Fruit fly (Drosophila melanogaster) whole organism, prepupa: ENCODE results near the gene CG3597.

ENCODE experiments used
- CG10669 ChIP-seq: fragments of 200-800 bp; sonication (Bioruptor generic); optimal IDR thresholded peaks from 3 replicates; lab custom pipeline; 2018; ENCODE audit warnings: missing biosample characterization, mild to moderate bottlenecking, missing genetic modification characterization, moderate library complexity
- CG11762 ChIP-seq: fragments of 200-800 bp; sonication (Bioruptor generic); optimal IDR thresholded peaks from 3 replicates; lab custom pipeline; 2016; ENCODE audit warnings: missing biosample characterization, missing genetic modification characterization; ENCODE audit not compliant: insufficient read depth
- CG11902 ChIP-seq: fragments of 200-800 bp; sonication (Bioruptor generic); optimal IDR thresholded peaks from 3 replicates; lab custom pipeline; 2016; ENCODE audit warnings: missing biosample characterization, missing genetic modification characterization
- CG15336 ChIP-seq: fragments of 200-800 bp; sonication (Bioruptor generic); IDR thresholded peaks from 2 replicates; pipeline ENCODE4 v1.3.6; 2022; ENCODE audit warnings: missing biosample characterization, missing genetic modification characterization
- CG1621 ChIP-seq: fragments of 200-800 bp; sonication (Bioruptor generic); optimal IDR thresholded peaks from 3 replicates; lab custom pipeline; 2018; ENCODE audit warnings: missing biosample characterization, mild to moderate bottlenecking, missing genetic modification characterization
- CG16779 ChIP-seq: fragments of 200-800 bp; sonication (Bioruptor generic); optimal IDR thresholded peaks from 3 replicates; lab custom pipeline; 2017; ENCODE audit warnings: missing biosample characterization, mild to moderate bottlenecking, missing genetic modification characterization
- CG3032 ChIP-seq: fragments of 200-800 bp; optimal IDR thresholded peaks from 2 replicates; lab custom pipeline; 2019; ENCODE audit warnings: missing biosample characterization, mild to moderate bottlenecking, missing genetic modification characterization, moderate library complexity
- CG31627 ChIP-seq: fragments of 200-800 bp; sonication (Bioruptor generic); optimal IDR thresholded peaks from 3 replicates; lab custom pipeline; 2016; ENCODE audit warnings: missing biosample characterization, missing genetic modification characterization
- CG34406 ChIP-seq: fragments of 200-800 bp; sonication (Bioruptor generic); optimal IDR thresholded peaks from 3 replicates; lab custom pipeline; 2016; ENCODE audit warnings: missing biosample characterization, missing genetic modification characterization
- CG3919 ChIP-seq: fragments of 200-800 bp; sonication (Bioruptor generic); optimal IDR thresholded peaks from 3 replicates; lab custom pipeline; 2016; ENCODE audit warnings: missing biosample characterization, missing genetic modification characterization
- CG4318 ChIP-seq: fragments of 200-800 bp; sonication (Bioruptor generic); optimal IDR thresholded peaks from 3 replicates; lab custom pipeline; 2017; ENCODE audit warnings: missing biosample characterization, mild to moderate bottlenecking, missing genetic modification characterization
- CG6163 ChIP-seq: fragments of 200-800 bp; sonication (Bioruptor generic); IDR thresholded peaks from 3 replicates; pipeline ENCODE4 v1.3.6; 2022; ENCODE audit warnings: missing biosample characterization, missing genetic modification characterization
- CG6792 ChIP-seq: fragments of 200-800 bp; sonication (Bioruptor generic); optimal IDR thresholded peaks from 3 replicates; lab custom pipeline; 2016; ENCODE audit warnings: missing biosample characterization, missing genetic modification characterization
- CG6808 ChIP-seq: fragments of 200-800 bp; sonication (Bioruptor generic); optimal IDR thresholded peaks from 3 replicates; lab custom pipeline; 2017; ENCODE audit warnings: missing biosample characterization, missing genetic modification characterization, mild to moderate bottlenecking, moderate library complexity, missing genetic modification reagents
- CG6854 ChIP-seq: fragments of 200-800 bp; sonication (Bioruptor generic); optimal IDR thresholded peaks from 2 replicates; lab custom pipeline; 2017; ENCODE audit warnings: missing biosample characterization, mild to moderate bottlenecking, missing genetic modification characterization
- CG8119 ChIP-seq: fragments of 200-800 bp; sonication (Bioruptor generic); IDR thresholded peaks from 3 replicates; pipeline ENCODE4 v1.3.6; 2022; ENCODE audit warnings: missing biosample characterization, missing genetic modification characterization
- CG8319 ChIP-seq: fragments of 200-800 bp; sonication (Bioruptor generic); optimal IDR thresholded peaks from 3 replicates; lab custom pipeline; 2016; ENCODE audit warnings: missing biosample characterization, missing genetic modification characterization
- CG8632 ChIP-seq: fragments of 200-800 bp; sonication (Bioruptor generic); optimal IDR thresholded peaks from 3 replicates; lab custom pipeline; 2016; ENCODE audit warnings: missing biosample characterization, missing genetic modification characterization
- CG9139 ChIP-seq: fragments of 200-800 bp; sonication (Bioruptor generic); optimal IDR thresholded peaks from 3 replicates; lab custom pipeline; 2017; ENCODE audit warnings: missing biosample characterization, mild to moderate bottlenecking, missing genetic modification characterization
- Eip75B ChIP-seq: fragments of 200-800 bp; sonication (Bioruptor generic); optimal IDR thresholded peaks from 3 replicates; lab custom pipeline; 2016; ENCODE audit warnings: missing biosample characterization, missing genetic modification characterization
- Eip78C ChIP-seq: fragments of 200-800 bp; sonication (Bioruptor generic); peaks from one replicate; lab custom pipeline; 2016; ENCODE audit warnings: missing biosample characterization, missing genetic modification characterization
- Ets21C ChIP-seq: fragments of 200-800 bp; sonication (Bioruptor generic); optimal IDR thresholded peaks from 3 replicates; lab custom pipeline; 2016; ENCODE audit warnings: missing biosample characterization, missing genetic modification characterization
- Ets96B ChIP-seq: fragments of 200-800 bp; optimal IDR thresholded peaks from 2 replicates; lab custom pipeline; 2019; ENCODE audit warnings: missing biosample characterization, mild to moderate bottlenecking, missing genetic modification characterization, moderate library complexity
- Gug ChIP-seq: fragments of 200-800 bp; sonication (Bioruptor generic); IDR thresholded peaks from 2 replicates; pipeline ENCODE4 v1.3.6; 2022; ENCODE audit warnings: missing biosample characterization, missing genetic modification characterization
- Hr38 ChIP-seq: sonication (Bioruptor generic); optimal IDR thresholded peaks from 2 replicates; lab custom pipeline; 2016; ENCODE audit warnings: missing biosample characterization, missing genetic modification characterization
- Hr39 ChIP-seq: fragments of 200-800 bp; sonication (Bioruptor generic); optimal IDR thresholded peaks from 2 replicates; lab custom pipeline; 2016; ENCODE audit warnings: missing biosample characterization, missing genetic modification characterization
- Lpt ChIP-seq: fragments of 200-800 bp; sonication (Bioruptor generic); optimal IDR thresholded peaks from 3 replicates; lab custom pipeline; 2016; ENCODE audit warnings: missing biosample characterization, missing genetic modification characterization
- Met ChIP-seq: fragments of 200-800 bp; sonication (Bioruptor generic); optimal IDR thresholded peaks from 3 replicates; lab custom pipeline; 2016; ENCODE audit warnings: missing biosample characterization, missing genetic modification characterization
- OdsH ChIP-seq: fragments of 200-800 bp; sonication (Bioruptor generic); optimal IDR thresholded peaks from 3 replicates; lab custom pipeline; 2016; ENCODE audit warnings: missing biosample characterization, missing genetic modification characterization
- Smox ChIP-seq: fragments of 200-800 bp; sonication (Bioruptor generic); optimal IDR thresholded peaks from 3 replicates; lab custom pipeline; 2016; ENCODE audit warnings: missing biosample characterization, missing genetic modification characterization
- Sox14 ChIP-seq: fragments of 200-800 bp; sonication (Bioruptor generic); optimal IDR thresholded peaks from 3 replicates; lab custom pipeline; 2016; ENCODE audit warnings: missing biosample characterization, missing genetic modification characterization
- achi ChIP-seq: fragments of 200-800 bp; sonication (Bioruptor generic); optimal IDR thresholded peaks from 3 replicates; lab custom pipeline; 2016; ENCODE audit warnings: missing biosample characterization, missing genetic modification characterization
- acj6 ChIP-seq: fragments of 200-800 bp; sonication (Bioruptor generic); optimal IDR thresholded peaks from 3 replicates; lab custom pipeline; 2016; ENCODE audit warnings: missing biosample characterization, missing genetic modification characterization
- cyc ChIP-seq: fragments of 200-800 bp; sonication (Bioruptor generic); optimal IDR thresholded peaks from 3 replicates; lab custom pipeline; 2016; ENCODE audit warnings: missing biosample characterization, missing genetic modification characterization
- dac ChIP-seq: fragments of 200-800 bp; sonication (Bioruptor generic); optimal IDR thresholded peaks from 2 replicates; lab custom pipeline; 2017; ENCODE audit warnings: missing biosample characterization, mild to moderate bottlenecking, missing genetic modification characterization
- dsx ChIP-seq: fragments of 200-800 bp; optimal IDR thresholded peaks from 3 replicates; lab custom pipeline; 2019; ENCODE audit warnings: missing biosample characterization, mild to moderate bottlenecking, missing genetic modification characterization, moderate library complexity; ENCODE audit not compliant: poor library complexity, severe bottlenecking
- eg ChIP-seq: fragments of 200-800 bp; sonication (Bioruptor generic); IDR thresholded peaks from 3 replicates; pipeline ENCODE4 v1.3.6; 2022; ENCODE audit warnings: missing biosample characterization, missing genetic modification characterization
- esn ChIP-seq: fragments of 200-800 bp; sonication (Bioruptor generic); optimal IDR thresholded peaks from 2 replicates; lab custom pipeline; 2016; ENCODE audit warnings: missing biosample characterization, mild to moderate bottlenecking, missing genetic modification characterization, moderate library complexity
- fd59A ChIP-seq: fragments of 200-800 bp; sonication (Bioruptor generic); optimal IDR thresholded peaks from 2 replicates; lab custom pipeline; 2017; ENCODE audit warnings: missing biosample characterization, mild to moderate bottlenecking, missing genetic modification characterization, missing genetic modification reagents
- fd85E ChIP-seq: fragments of 200-800 bp; sonication (Bioruptor generic); optimal IDR thresholded peaks from 3 replicates; lab custom pipeline; 2016; ENCODE audit warnings: missing biosample characterization, missing genetic modification characterization
- lz ChIP-seq: fragments of 200-800 bp; sonication (Bioruptor generic); optimal IDR thresholded peaks from 3 replicates; lab custom pipeline; 2016; ENCODE audit warnings: missing biosample characterization, missing genetic modification characterization
- net ChIP-seq: fragments of 200-800 bp; sonication (Bioruptor generic); optimal IDR thresholded peaks from 3 replicates; lab custom pipeline; 2016; ENCODE audit warnings: missing biosample characterization, missing genetic modification characterization
- pdm3 ChIP-seq: fragments of 200-800 bp; sonication (Bioruptor generic); optimal IDR thresholded peaks from 3 replicates; lab custom pipeline; 2016; ENCODE audit warnings: missing biosample characterization, missing genetic modification characterization
- salr ChIP-seq, 2 experiments: fragments of 200-800 bp; sonication (Bioruptor generic); optimal IDR thresholded peaks; 3 replicates each; lab custom pipeline; 2016 to 2018; ENCODE audit warnings: missing biosample characterization in 2 of 2, missing genetic modification characterization in 2 of 2, mild to moderate bottlenecking in 1 of 2
- spab ChIP-seq: fragments of 200-800 bp; sonication (Bioruptor generic); optimal IDR thresholded peaks from 2 replicates; lab custom pipeline; 2017; ENCODE audit warnings: missing biosample characterization, mild to moderate bottlenecking, missing genetic modification characterization, missing genetic modification reagents
- ss ChIP-seq, 2 experiments: fragments of 200-800 bp; sonication (Bioruptor generic); optimal IDR thresholded peaks; 2 replicates in 1 of 2; 3 replicates in 1 of 2; lab custom pipeline; 2017 to 2018; ENCODE audit warnings: mild to moderate bottlenecking in 2 of 2, missing biosample characterization in 2 of 2, missing genetic modification characterization in 2 of 2, moderate library complexity in 1 of 2
- svp ChIP-seq: fragments of 200-800 bp; sonication (Bioruptor generic); peaks from one replicate; lab custom pipeline; 2016; ENCODE audit warnings: missing biosample characterization, missing genetic modification characterization
- topi ChIP-seq: fragments of 200-800 bp; sonication (Bioruptor generic); optimal IDR thresholded peaks from 3 replicates; lab custom pipeline; 2016; ENCODE audit warnings: missing biosample characterization, missing genetic modification characterization

The CG3597 gene

dm6 chr2L:2371406-2372111 lies at the start of gene CG3597:
TSS of gene CG3597 (minus strand) at chr2L:2371524.
- TF ChIP-seq net (GFP tag; lab: Kevin White, UChicago) (no peak), CG11762 (GFP tag; lab: Kevin White, UChicago) (no peak), Met (GFP tag; lab: Kevin White, UChicago) (no peak), acj6 (no peak), Ets21C (GFP tag; lab: Kevin White, UChicago) (no peak), svp (GFP tag; lab: Kevin White, UChicago) (peak; percentile 73)

- TF ChIP-seq CG31627 (GFP tag; lab: Kevin White, UChicago) (peak; percentile 51), pdm3 (GFP tag; lab: Kevin White, UChicago) (peak; percentile 60), cyc (peak; percentile 42), Met (GFP tag; lab: Kevin White, UChicago) (peak; percentile 29), achi (peak; percentile 45), Smox (GFP tag; lab: Kevin White, UChicago) (peak; percentile 62), dsx (no peak), Sox14 (GFP tag; lab: Kevin White, UChicago) (peak; percentile 34), spab (GFP tag; lab: Kevin White, UChicago) (no peak), Ets96B (tag; lab: Kevin White, UChicago) (peak; percentile 58), fd59A (GFP tag; lab: Kevin White, UChicago) (no peak), CG6792 (GFP tag; lab: Kevin White, UChicago) (peak; percentile 39), Lpt (GFP tag; lab: Kevin White, UChicago) (peak; percentile 3), fd85E (GFP tag; lab: Kevin White, UChicago) (no peak), Eip78C (GFP tag; lab: Kevin White, UChicago) (peak; percentile 87), CG8632 (GFP tag; lab: Kevin White, UChicago) (peak; percentile 33), CG15336 (GFP tag; lab: Robert Waterston, UW) (peak; percentile 60), svp (GFP tag; lab: Kevin White, UChicago) (peak; percentile 80), OdsH (GFP tag; lab: Kevin White, UChicago) (peak; percentile 66), dac (no peak), CG6163 (GFP tag; lab: Robert Waterston, UW) (0 out of 3 replicates have a peak, but pooled peaks have one; percentile 11), lz (peak; percentile 52), CG11902 (GFP tag; lab: Kevin White, UChicago) (no peak), Hr38 (no peak), Gug (GFP tag; lab: Robert Waterston, UW) (no peak), Hr39 (GFP tag; lab: Kevin White, UChicago) (peak; percentile 34), topi (GFP tag; lab: Kevin White, UChicago) (peak; percentile 33), net (GFP tag; lab: Kevin White, UChicago) (peak; percentile 22), CG16779 (tag; lab: Kevin White, UChicago) (no peak), salr (GFP tag; optimal IDR thresholded peaks at IDR 0.05; lab: Kevin White, UChicago) (peak in 1 of 2 experiments; percentile 25), CG6808 (GFP tag; lab: Kevin White, UChicago) (no peak), CG9139 (no peak), CG1621 (tag; lab: Kevin White, UChicago) (no peak), CG3919 (GFP tag; lab: Kevin White, UChicago) (peak; percentile 41), CG8119 (GFP tag; lab: Robert Waterston, UW) (peak; percentile 47; the same call in 2 of the 3 replicates), eg (GFP tag; lab: Robert Waterston, UW) (peak; percentile 63), ss (GFP tag; optimal IDR thresholded peaks at IDR 0.05; lab: Kevin White, UChicago) (no peak), Eip75B (peak; percentile 23), CG6854 (GFP tag; lab: Kevin White, UChicago) (no peak), esn (peak; percentile 67), CG10669 (peak; percentile 43), CG8319 (GFP tag; lab: Kevin White, UChicago) (no peak), acj6 (peak; percentile 55), CG34406 (peak; percentile 49), CG4318 (GFP tag; lab: Kevin White, UChicago) (no peak), CG11762 (GFP tag; lab: Kevin White, UChicago) (no peak), CG3032 (tag; lab: Kevin White, UChicago) (peak; percentile 73)
These were observed 49.2 kb upstream of the CG3597 start, which contains the start of gene CG9886 for dm6 chr2L:2420490-2420889. TSS of gene CG9886 (plus strand) at chr2L:2420830.
